Fruit fly (Drosophila melanogaster) whole organism: ENCODE measurements around the gene CG6418.

Experiments used
- CG8478 ChIP-seq: fragments of >200 bp; optimal IDR thresholded peaks from 2 replicates; lab custom pipeline; 2018; ENCODE audit warnings: inconsistent platforms
- Dll ChIP-seq: fragments of >200 bp; optimal IDR thresholded peaks from 2 replicates; lab custom pipeline; 2017
- EcR ChIP-seq, 2 experiments: fragments of >200 bp; optimal IDR thresholded peaks; 2 replicates each; lab custom pipeline; 2017; ENCODE audit warnings: missing biosample characterization in 2 of 2, missing genetic modification characterization in 2 of 2, missing genetic modification reagents in 2 of 2
- pan ChIP-seq: fragments of >200 bp; optimal IDR thresholded peaks from 2 replicates; lab custom pipeline; 2017
- psq ChIP-seq: fragments of >200 bp; optimal IDR thresholded peaks from 2 replicates; lab custom pipeline; 2017
- usp ChIP-seq: fragments of >200 bp; optimal IDR thresholded peaks from 2 replicates; lab custom pipeline; 2017; ENCODE audit warnings: missing biosample characterization, missing genetic modification characterization, mixed read lengths

The CG6418 gene

dm6 chr3L:10898256-10898735 is 19.5 kb upstream of the CG6418 start:
- TF ChIP-seq Dll (lab: Kevin White, UChicago) = no peak
- peak; percentile 81 for TF ChIP-seq CG8478 (lab: Kevin White, UChicago)

DNA sequence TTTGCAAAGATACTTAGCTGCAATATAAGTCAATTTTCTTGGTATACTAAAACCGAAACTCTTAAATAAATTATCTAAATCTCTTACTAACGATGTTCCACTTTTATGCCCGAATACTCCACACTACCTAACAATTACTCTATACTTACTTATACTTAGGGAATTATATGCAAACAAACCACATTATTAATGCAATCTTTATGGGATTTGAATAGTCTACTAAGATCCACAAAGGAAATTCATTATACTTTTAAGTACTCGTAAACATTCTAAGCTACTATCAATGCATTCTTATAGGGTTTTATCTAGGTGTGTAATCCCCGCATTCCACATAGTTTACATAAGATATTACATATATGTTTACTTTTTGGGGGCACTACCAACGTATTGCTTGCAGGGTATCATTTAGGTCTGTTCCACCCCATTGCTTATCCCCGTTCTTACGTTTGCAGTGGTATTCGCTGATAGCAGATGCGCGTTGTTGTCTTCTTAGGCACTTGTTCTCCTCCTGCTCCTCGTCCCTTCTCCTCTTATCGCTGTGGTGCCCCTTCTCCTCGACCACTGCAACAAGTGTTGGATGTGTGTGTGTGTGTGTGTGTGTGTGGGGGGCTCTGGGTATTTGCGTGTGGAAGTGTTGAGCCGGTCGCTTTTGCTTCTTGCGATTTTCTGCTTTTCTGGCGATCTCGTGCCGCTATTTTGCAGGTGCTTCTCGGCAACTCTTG is 18.9 kb upstream of the CG6418 start:
- no peak for TF ChIP-seq EcR (GFP tag; optimal IDR thresholded peaks at IDR 0.05; lab: Kevin White, UChicago)
- TF ChIP-seq pan (lab: Kevin White, UChicago) = peak; percentile 67

DNA sequence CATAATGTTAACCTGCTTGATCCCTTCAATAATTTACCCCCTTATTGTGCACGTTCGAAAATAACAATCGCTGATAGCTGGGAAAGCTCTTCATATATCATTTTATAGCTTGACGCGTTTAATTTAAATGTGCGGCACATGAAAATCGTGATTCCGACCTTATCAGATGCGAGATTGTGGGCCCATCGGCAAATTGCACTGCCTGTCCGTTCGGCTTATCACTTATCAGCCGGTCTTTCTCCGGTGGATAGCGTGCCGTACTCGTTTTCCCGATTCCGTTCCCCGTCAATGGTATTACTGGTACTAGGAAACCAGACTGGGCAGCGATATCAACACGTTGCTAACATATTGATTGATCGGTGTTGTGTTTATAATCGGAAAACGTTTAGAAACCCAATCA is 18.1 kb upstream of the CG6418 start:
- TF ChIP-seq usp (GFP tag; lab: Kevin White, UChicago) = no peak
- TF ChIP-seq CG8478 (lab: Kevin White, UChicago) = no peak
- no peak for TF ChIP-seq pan (lab: Kevin White, UChicago)
- TF ChIP-seq Dll (lab: Kevin White, UChicago) = no peak
- TF ChIP-seq psq (lab: Kevin White, UChicago) = no peak
- TF ChIP-seq EcR (GFP tag; optimal IDR thresholded peaks at IDR 0.05; lab: Kevin White, UChicago) = no peak

DNA sequence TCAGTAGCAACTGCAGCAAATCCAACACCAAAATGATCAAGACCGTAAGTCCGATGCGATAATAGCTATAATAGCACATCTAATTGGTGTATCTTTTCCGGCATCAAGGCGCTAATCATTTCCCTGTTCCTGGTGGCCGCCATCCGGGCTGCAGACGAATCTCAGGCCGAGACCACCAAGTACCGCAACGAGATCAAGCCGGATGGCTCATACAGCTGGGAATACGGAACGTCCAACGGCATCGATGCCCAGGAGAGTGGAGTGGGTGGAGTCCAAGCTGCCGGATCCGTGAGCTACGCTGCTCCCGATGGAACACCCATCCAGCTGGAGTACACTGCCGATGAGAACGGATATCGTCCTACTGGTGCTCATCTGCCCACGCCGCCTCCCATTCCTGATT is 15.3 kb upstream of the CG6418 start, which contains the start of gene Cpr67Fb:
TSS of gene Cpr67Fb (plus strand) at position 15 of the 400 bp plus-strand sequence.
- TF ChIP-seq CG8478 (lab: Kevin White, UChicago) = no peak
- TF ChIP-seq pan (lab: Kevin White, UChicago) = no peak
- no peak for TF ChIP-seq EcR (GFP tag; optimal IDR thresholded peaks at IDR 0.05; lab: Kevin White, UChicago)
- no peak for TF ChIP-seq Dll (lab: Kevin White, UChicago)
- TF ChIP-seq psq (lab: Kevin White, UChicago) = no peak
- TF ChIP-seq usp (GFP tag; lab: Kevin White, UChicago) = no peak

- TF ChIP-seq psq (lab: Kevin White, UChicago) (no peak), usp (GFP tag; lab: Kevin White, UChicago) (no peak), pan (lab: Kevin White, UChicago) (no peak), Dll (lab: Kevin White, UChicago) (no peak), CG8478 (lab: Kevin White, UChicago) (no peak), EcR (GFP tag; optimal IDR thresholded peaks at IDR 0.05; lab: Kevin White, UChicago) (no peak)
Measured at dm6 chr3L:10893156-10893784, 14.4 kb upstream of the CG6418 start.

dm6 chr3L:10891414-10891813 is 12.6 kb upstream of the CG6418 start, which contains the start of gene Cpr67Fa2:
Cpr67Fa2 (plus strand) TSS chr3L:10891714.
- TF ChIP-seq Dll (lab: Kevin White, UChicago) (no peak), EcR (GFP tag; optimal IDR thresholded peaks at IDR 0.05; lab: Kevin White, UChicago) (no peak), pan (lab: Kevin White, UChicago) (no peak), psq (lab: Kevin White, UChicago) (no peak), CG8478 (lab: Kevin White, UChicago) (no peak), usp (GFP tag; lab: Kevin White, UChicago) (no peak)

dm6 chr3L:10889692-10890089 is 10.9 kb upstream of the CG6418 start, which contains the start of gene Cpr67Fa1:
Cpr67Fa1 (plus strand) TSS chr3L:10889990.
- no peak for TF ChIP-seq psq (lab: Kevin White, UChicago)
- TF ChIP-seq Dll (lab: Kevin White, UChicago) = no peak

- TF ChIP-seq Dll (lab: Kevin White, UChicago) (no peak), usp (GFP tag; lab: Kevin White, UChicago) (no peak), EcR (GFP tag; optimal IDR thresholded peaks at IDR 0.05; lab: Kevin White, UChicago) (no peak), pan (lab: Kevin White, UChicago) (no peak), CG8478 (lab: Kevin White, UChicago) (no peak), psq (lab: Kevin White, UChicago) (no peak)
Measured at dm6 chr3L:10889000-10889691, 10.3 kb upstream of the CG6418 start.

DNA sequence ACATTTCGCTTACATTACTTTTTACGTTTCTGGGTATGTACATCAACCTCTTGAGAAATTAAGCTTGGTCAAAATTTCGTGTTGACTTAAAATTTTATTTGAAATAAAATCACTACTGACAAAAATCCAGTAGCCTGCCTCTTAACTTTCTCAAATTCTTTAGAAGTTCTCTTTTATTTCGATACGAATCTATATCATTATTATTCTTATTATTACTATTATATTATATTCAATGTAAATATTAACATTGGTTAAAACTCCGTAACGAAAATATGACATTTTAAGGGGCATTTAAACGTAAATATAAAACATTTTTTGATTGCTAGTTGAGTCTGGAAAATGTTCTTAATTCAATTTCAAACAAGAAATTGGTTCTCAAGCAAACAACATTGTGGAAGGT is 7.5 kb upstream of the CG6418 start, which contains the start of gene OXA1L:
TSS of gene OXA1L (minus strand) at position 101 of the 400 bp plus-strand sequence.
- TF ChIP-seq psq (lab: Kevin White, UChicago) (no peak), EcR (GFP tag; optimal IDR thresholded peaks at IDR 0.05; lab: Kevin White, UChicago) (no peak), CG8478 (lab: Kevin White, UChicago) (no peak)

DNA sequence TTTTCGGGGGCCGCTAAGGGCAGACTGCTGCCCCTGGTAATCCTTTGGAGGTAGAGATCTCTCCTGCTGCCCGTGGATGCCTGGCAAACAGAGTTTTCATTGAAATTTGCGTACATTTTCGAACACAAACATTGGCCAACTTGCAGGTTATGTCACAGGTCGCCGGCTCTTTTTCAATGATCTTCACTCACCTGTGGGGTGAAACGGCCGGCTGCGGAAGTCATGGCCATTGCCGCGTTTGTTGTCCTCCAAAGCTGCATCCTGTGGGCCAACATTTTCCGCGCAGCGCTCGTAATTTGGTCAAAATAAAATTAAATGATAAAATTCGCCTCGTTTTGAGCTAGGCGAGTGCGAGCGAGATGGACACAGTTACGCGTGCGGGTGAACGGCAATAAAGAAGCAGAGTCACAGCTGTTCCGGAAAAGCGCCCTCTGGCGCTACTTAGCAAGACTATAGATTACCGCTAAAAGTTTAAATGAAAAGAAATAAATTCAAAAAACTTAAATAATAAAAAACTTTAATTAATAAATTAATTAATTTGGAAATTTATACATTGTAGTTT is 7.0 kb upstream of the CG6418 start:
- TF ChIP-seq Dll (lab: Kevin White, UChicago) = no peak
- no peak for TF ChIP-seq CG8478 (lab: Kevin White, UChicago)
- TF ChIP-seq pan (lab: Kevin White, UChicago) = no peak
- TF ChIP-seq EcR (GFP tag; optimal IDR thresholded peaks at IDR 0.05; lab: Kevin White, UChicago) = no peak
- TF ChIP-seq psq (lab: Kevin White, UChicago) = no peak

DNA sequence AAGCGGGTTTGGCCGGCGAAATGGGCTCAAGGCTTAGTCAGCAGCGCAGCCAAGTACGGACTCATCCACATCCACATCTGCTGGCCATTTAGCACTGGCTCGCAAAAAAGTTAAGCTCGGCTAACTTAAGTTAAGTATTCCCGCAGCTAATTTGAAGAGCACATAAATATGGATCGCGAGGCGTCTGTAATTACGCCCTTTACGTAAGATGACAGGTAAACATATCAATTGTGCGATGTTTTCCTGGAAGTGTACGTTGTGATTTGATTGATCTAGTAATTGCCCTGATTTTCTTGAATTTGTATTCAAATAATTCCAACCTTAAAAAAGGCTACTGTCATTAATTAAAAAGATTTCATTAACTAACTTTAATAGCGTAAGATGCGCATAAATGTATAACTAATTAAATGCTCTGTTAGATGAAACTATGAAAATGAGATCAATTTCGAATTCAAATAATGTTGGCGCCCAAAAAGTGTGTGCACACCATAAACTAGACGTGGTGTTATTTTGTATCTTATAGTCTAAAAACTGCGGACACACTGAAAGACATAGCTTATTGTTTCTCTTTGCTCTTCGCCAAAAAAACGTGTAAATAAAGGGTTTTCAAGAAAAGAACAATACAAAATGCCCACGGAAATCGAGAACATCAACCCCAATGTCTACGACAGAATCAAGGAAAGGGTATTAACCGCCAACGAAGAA is 3.7 kb upstream of the CG6418 start, which contains the start of the genes CG6409 and galla-2:
TSS of gene CG6409 (minus strand) at position 51 of the 705 bp plus-strand sequence.
TSS of gene galla-2 (plus strand) at position 555 of the 705 bp plus-strand sequence.
- TF ChIP-seq pan (lab: Kevin White, UChicago) (no peak), EcR (GFP tag; optimal IDR thresholded peaks at IDR 0.05; lab: Kevin White, UChicago) (no peak), Dll (lab: Kevin White, UChicago) (no peak), psq (lab: Kevin White, UChicago) (no peak), CG8478 (lab: Kevin White, UChicago) (no peak), usp (GFP tag; lab: Kevin White, UChicago) (no peak)
